Fruit fly (Drosophila melanogaster): ENCODE results near the gene Sugb.

Sugb gene

dm6 chr3L:11696294-11697116 lies 12.7 kb downstream of the Sugb start, which contains the start of gene Dph1 (continued):
- TF ChIP-seq CG16863 (GFP tag; optimal IDR thresholded peaks at IDR 0.05) (peak; percentile 71), pan (optimal IDR thresholded peaks at IDR 0.05) (no peak), pan (GFP tag; optimal IDR thresholded peaks at IDR 0.05 in 1 of 2, IDR thresholded peaks at IDR 0.05 in 1 of 2) (peak in 1 of 2 experiments; percentile 90), al (GFP tag; IDR thresholded peaks at IDR 0.05) (peak; percentile 40; the same call in 1 of the 2 replicates), NFAT (GFP tag; IDR thresholded peaks at IDR 0.05) (peak; percentile 85; the same call in 1 of the 2 replicates), CG3847 (GFP tag; IDR thresholded peaks at IDR 0.05) (peak; percentile 56), sima (GFP tag; optimal IDR thresholded peaks at IDR 0.05) (peak; percentile 2), CG33213 (GFP tag; optimal IDR thresholded peaks at IDR 0.05) (peak; percentile 57), CG7745 (tag; optimal IDR thresholded peaks at IDR 0.05) (peak; percentile 34), CrebB (tag; optimal IDR thresholded peaks at IDR 0.05) (peak; percentile 78), grau (tag; optimal IDR thresholded peaks at IDR 0.05) (peak; percentile 78), CG1792 (GFP tag; optimal IDR thresholded peaks at IDR 0.05) (peak; percentile 26), CG13123 (GFP tag; optimal IDR thresholded peaks at IDR 0.05) (peak; percentile 16), p53 (GFP tag; optimal IDR thresholded peaks at IDR 0.05) (peak; percentile 62), Hr3 (GFP tag; optimal IDR thresholded peaks at IDR 0.05) (peak; percentile 65), PHDP (tag; optimal IDR thresholded peaks at IDR 0.05) (peak; percentile 83), CG4282 (GFP tag; optimal IDR thresholded peaks at IDR 0.05) (peak; percentile 53), CG42726 (GFP tag; IDR thresholded peaks at IDR 0.05; ENCODE audit: partially characterized antibody) (no peak), Dek (tag; optimal IDR thresholded peaks at IDR 0.05) (peak; percentile 67), GATAe (GFP tag; conservative IDR thresholded peaks at IDR 0.05) (no peak), bowl (GFP tag; IDR thresholded peaks at IDR 0.05) (peak; percentile 73; the same call in 1 of the 2 replicates), Six4 (GFP tag; optimal IDR thresholded peaks at IDR 0.05) (peak; percentile 92), CG7271 (tag; optimal IDR thresholded peaks at IDR 0.05) (peak; percentile 50), wdn (GFP tag; IDR thresholded peaks at IDR 0.05) (peak; percentile 69), Mad (GFP tag; optimal IDR thresholded peaks at IDR 0.05) (peak; percentile 84), CG13775 (GFP tag; optimal IDR thresholded peaks at IDR 0.05) (peak; percentile 78), CG4730 (GFP tag; IDR thresholded peaks at IDR 0.05) (peak; percentile 72), Abd-B (GFP tag; optimal IDR thresholded peaks at IDR 0.05) (no peak), ftz-f1 (GFP tag; optimal IDR thresholded peaks at IDR 0.05) (peak; percentile 77), tio (GFP tag; optimal IDR thresholded peaks at IDR 0.05) (peak; percentile 58), zfh2 (GFP tag; optimal IDR thresholded peaks at IDR 0.05) (peak; percentile 52), br (optimal IDR thresholded peaks at IDR 0.05) (no peak), CG3065 (GFP tag; optimal IDR thresholded peaks at IDR 0.05) (peak; percentile 30), pros (GFP tag; optimal IDR thresholded peaks at IDR 0.05) (no peak), sens (GFP tag) (peak; percentile 98), gem (tag; optimal IDR thresholded peaks at IDR 0.05) (peak; percentile 87), dysf (GFP tag; IDR thresholded peaks at IDR 0.05) (peak; percentile 88), chn (GFP tag; optimal IDR thresholded peaks at IDR 0.05) (peak; percentile 81), ranshi (GFP tag; IDR thresholded peaks at IDR 0.05) (peak; percentile 77; the same call in 1 of the 2 replicates), CG34422 (GFP tag; IDR thresholded peaks at IDR 0.05) (peak; percentile 93), maf-S (GFP tag; optimal IDR thresholded peaks at IDR 0.05) (peak; percentile 57), CG13296 (GFP tag; optimal IDR thresholded peaks at IDR 0.05) (peak; percentile 70), CG6765 (GFP tag; optimal IDR thresholded peaks at IDR 0.05) (peak; percentile 16), zen (tag; optimal IDR thresholded peaks at IDR 0.05) (peak; percentile 41), Sry-β (GFP tag; optimal IDR thresholded peaks at IDR 0.05) (peak; percentile 36), sr (GFP tag; IDR thresholded peaks at IDR 0.05) (no peak; the same call in 1 of the 3 replicates), yki (optimal IDR thresholded peaks at IDR 0.05) (no peak), pum (GFP tag; optimal IDR thresholded peaks at IDR 0.05) (peak; percentile 65), D (optimal IDR thresholded peaks at IDR 0.05) (no peak), D (GFP tag; optimal IDR thresholded peaks at IDR 0.05) (peak; percentile 81), ems (GFP tag; optimal IDR thresholded peaks at IDR 0.05) (peak; percentile 79)

All from whole organism, embryonic.